Fruit fly (Drosophila melanogaster) whole organism, larva: ENCODE results near the gene CG43394.

ENCODE experiments used
- noc ChIP-seq: fragments of 200-800 bp; sonication (Bioruptor generic); optimal IDR thresholded peaks from 3 replicates; lab custom pipeline; 2019; ENCODE audit warnings: missing biosample characterization, mild to moderate bottlenecking, missing genetic modification characterization, moderate library complexity

Gene CG43394

dm6 chr2L:8205871-8206270 lies 60.3 kb downstream of the CG43394 start, which contains the start of gene CG8419:
Gene CG8419 (plus strand): TSS chr2L:8206171.
- no peak for TF ChIP-seq noc
